Worm (Caenorhabditis elegans) whole organism, midembryonic: ENCODE data around the gene C09G12.5.

ENCODE experiments used
- T22C8.4 ChIP-seq: fragments of 200-800 bp; sonication (Bioruptor generic); IDR thresholded peaks from 2 replicates; pipeline ENCODE4 v1.3.6; 2022; ENCODE audit warnings: missing genetic modification characterization, missing compliant biosample characterization
- cog-1 ChIP-seq: sonication (generic microtip); optimal IDR thresholded peaks from 2 replicates; lab custom pipeline; 2016; ENCODE audit warnings: missing genetic modification characterization, missing compliant biosample characterization
- flt-1 ChIP-seq: fragments of 200-800 bp; sonication (Bioruptor generic); IDR thresholded peaks from 2 replicates; pipeline ENCODE4 v1.3.6; 2022; ENCODE audit warnings: missing genetic modification characterization, missing compliant biosample characterization
- klf-2 ChIP-seq: fragments of 200-800 bp; sonication (Bioruptor generic); conservative IDR thresholded peaks from 2 replicates; pipeline ENCODE4 v1.3.6; 2022; ENCODE audit warnings: missing genetic modification reagents, missing genetic modification characterization, missing compliant biosample characterization
- med-1 ChIP-seq: sonication (generic microtip); optimal IDR thresholded peaks from 2 replicates; lab custom pipeline; 2017; ENCODE audit warnings: missing genetic modification characterization, mild to moderate bottlenecking, missing compliant biosample characterization, antibody characterized with exemption, missing genetic modification reagents; ENCODE audit not compliant: insufficient read depth
- ref-1 ChIP-seq: fragments of 200-800 bp; sonication (Bioruptor generic); conservative IDR thresholded peaks from 2 replicates; pipeline ENCODE4 v1.3.6; 2022; ENCODE audit warnings: missing genetic modification reagents, missing genetic modification characterization, missing compliant biosample characterization
- tab-1 ChIP-seq: fragments of 200-800 bp; sonication (Bioruptor generic); IDR thresholded peaks from 2 replicates; pipeline ENCODE4 v1.3.6; 2022; ENCODE audit warnings: missing genetic modification characterization, missing compliant biosample characterization
- ztf-23 ChIP-seq: fragments of 200-800 bp; sonication (Bioruptor generic); IDR thresholded peaks from 2 replicates; pipeline ENCODE4 v1.3.6; 2022; ENCODE audit warnings: missing genetic modification reagents, missing genetic modification characterization, missing compliant biosample characterization
- ztf-29 ChIP-seq: fragments of 200-800 bp; sonication (Bioruptor generic); IDR thresholded peaks from 2 replicates; pipeline ENCODE4 v1.3.6; 2022; ENCODE audit warnings: missing genetic modification reagents, missing genetic modification characterization, missing compliant biosample characterization

Gene C09G12.5

DNA sequence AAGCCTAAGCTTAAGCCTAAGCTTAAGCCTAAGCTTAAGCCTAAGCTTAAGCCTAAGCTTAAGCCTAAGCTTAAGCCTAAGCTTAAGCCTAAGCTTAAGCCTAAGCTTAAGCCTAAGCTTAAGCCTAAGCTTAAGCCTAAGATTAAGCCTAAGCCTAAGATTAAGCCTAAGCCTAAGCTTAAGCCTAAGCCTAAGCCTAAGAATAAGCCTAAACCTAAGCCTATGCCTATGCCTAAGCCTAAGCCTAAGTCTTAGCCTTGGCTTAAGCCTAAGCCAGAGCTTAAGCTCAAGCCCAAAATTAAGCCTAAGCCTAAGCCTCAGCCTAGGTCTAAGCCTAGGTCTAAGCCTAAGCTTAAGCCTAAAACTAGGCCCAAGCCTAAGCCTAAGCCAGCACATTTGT lies 23.7 kb upstream of the C09G12.5 start:
- TF ChIP-seq ztf-29 (GFP tag; lab: Robert Waterston, UW), result peak; percentile 75; the same call in 1 of the 2 replicates

DNA sequence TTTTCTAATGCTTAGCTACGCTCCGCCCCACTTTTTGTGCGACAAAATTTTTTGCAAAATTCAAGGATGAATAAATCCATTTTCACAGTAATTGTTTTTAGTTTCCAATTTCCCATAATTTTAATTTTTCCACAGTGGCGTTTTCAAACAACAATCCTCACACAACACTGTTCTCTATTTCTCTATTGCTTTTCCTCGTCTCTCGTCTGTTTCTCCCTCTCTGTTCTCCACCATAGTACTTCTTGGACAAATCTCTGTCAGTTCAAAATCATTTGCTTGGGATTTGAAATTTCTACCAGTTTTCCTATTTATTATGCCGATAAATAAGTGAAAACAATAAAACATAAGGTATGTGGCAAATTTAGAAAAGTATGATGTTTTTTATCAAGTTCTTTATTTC lies 15.9 kb upstream of the C09G12.5 start, which contains the start of gene F58E2.4:
Gene F58E2.4 (plus strand): TSS at position 134 of the 400 bp plus-strand sequence.
- TF ChIP-seq med-1 (GFP tag; lab: Kevin White, UChicago) (no peak), T22C8.4 (GFP tag; lab: Robert Waterston, UW) (no peak), flt-1 (GFP tag; lab: Robert Waterston, UW) (no peak), klf-2 (GFP tag; lab: Robert Waterston, UW) (no peak), cog-1 (tag; lab: Kevin White, UChicago) (no peak), tab-1 (GFP tag; lab: Robert Waterston, UW) (no peak), ztf-23 (GFP tag; lab: Robert Waterston, UW) (no peak), ztf-29 (GFP tag; lab: Robert Waterston, UW) (no peak), ref-1 (GFP tag; lab: Robert Waterston, UW) (no peak)

DNA sequence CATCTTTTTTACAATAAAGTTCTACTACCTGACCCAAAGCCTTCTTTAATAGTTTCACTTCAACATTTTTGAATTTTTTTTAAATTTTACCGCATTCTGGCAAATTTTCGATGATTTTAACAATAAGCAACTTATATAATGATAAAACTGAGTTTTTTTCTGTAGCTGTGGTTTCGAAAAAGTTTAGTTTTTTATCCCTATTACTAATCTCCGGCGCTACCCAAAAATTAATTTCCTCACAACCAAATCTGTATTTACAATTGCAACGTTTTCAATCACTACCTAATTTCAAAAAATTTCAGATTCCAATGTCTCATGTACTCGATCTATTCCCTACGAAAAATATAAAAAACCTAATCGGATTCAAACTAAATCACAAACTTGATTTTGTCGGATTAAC lies 12.0 kb upstream of the C09G12.5 start, which contains the start of gene F58E2.3:
Gene F58E2.3 (plus strand): TSS at position 301 of the 400 bp plus-strand sequence.
- TF ChIP-seq ztf-23 (GFP tag; lab: Robert Waterston, UW) (no peak), T22C8.4 (GFP tag; lab: Robert Waterston, UW) (no peak), klf-2 (GFP tag; lab: Robert Waterston, UW) (no peak)

DNA sequence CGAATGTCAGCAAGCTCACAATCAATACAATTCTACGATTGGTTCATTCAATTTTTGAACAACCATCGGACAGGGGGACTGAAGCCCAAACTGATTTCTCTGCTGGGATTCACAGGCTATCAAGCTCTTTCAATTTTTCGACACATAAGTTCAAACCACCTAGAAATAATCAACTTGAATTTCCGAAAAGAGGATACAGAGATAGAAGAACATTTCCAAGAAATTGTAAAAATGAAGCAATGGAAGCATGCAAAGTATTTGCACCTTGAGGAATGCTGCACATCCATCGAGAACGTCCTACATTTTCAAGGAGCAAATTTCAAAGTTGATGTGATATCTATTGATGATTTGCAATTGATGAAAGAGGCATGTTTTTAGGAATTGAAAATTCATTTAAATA lies 11.4 kb upstream of the C09G12.5 start:
- TF ChIP-seq klf-2 (GFP tag; lab: Robert Waterston, UW) (no peak), ztf-29 (GFP tag; lab: Robert Waterston, UW) (no peak), med-1 (GFP tag; lab: Kevin White, UChicago) (no peak), ref-1 (GFP tag; lab: Robert Waterston, UW) (no peak), flt-1 (GFP tag; lab: Robert Waterston, UW) (no peak), T22C8.4 (GFP tag; lab: Robert Waterston, UW) (no peak), ztf-23 (GFP tag; lab: Robert Waterston, UW) (no peak), cog-1 (tag; lab: Kevin White, UChicago) (no peak), tab-1 (GFP tag; lab: Robert Waterston, UW) (no peak)

DNA sequence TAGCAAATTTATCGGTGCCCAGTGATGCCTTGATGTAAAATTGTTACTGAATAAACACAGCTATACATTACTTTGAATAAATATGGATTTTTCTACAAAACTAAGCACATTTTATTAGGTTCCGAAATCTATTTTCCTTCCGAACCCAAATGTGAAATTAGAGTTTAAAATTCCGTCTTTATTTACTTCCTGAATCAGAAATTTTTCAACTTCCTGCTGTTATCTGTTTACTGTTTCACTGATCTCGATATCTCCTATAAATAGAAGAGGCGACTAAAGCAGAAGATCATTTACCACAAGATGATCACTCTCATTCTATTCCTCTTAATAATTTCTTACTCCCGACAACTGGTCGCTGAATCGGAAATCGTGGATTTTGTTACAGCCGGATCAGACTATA lies 9.4 kb upstream of the C09G12.5 start, which contains the start of gene F58E2.2:
Gene F58E2.2 (plus strand): TSS at position 301 of the 400 bp plus-strand sequence.
- TF ChIP-seq ztf-23 (GFP tag; lab: Robert Waterston, UW), result no peak
- TF ChIP-seq klf-2 (GFP tag; lab: Robert Waterston, UW), result no peak
- TF ChIP-seq cog-1 (tag; lab: Kevin White, UChicago), result no peak
- TF ChIP-seq med-1 (GFP tag; lab: Kevin White, UChicago), result no peak
- TF ChIP-seq flt-1 (GFP tag; lab: Robert Waterston, UW), result no peak
- no peak for TF ChIP-seq ref-1 (GFP tag; lab: Robert Waterston, UW)
- no peak for TF ChIP-seq ztf-29 (GFP tag; lab: Robert Waterston, UW)
- no peak for TF ChIP-seq tab-1 (GFP tag; lab: Robert Waterston, UW)
- TF ChIP-seq T22C8.4 (GFP tag; lab: Robert Waterston, UW), result no peak

DNA sequence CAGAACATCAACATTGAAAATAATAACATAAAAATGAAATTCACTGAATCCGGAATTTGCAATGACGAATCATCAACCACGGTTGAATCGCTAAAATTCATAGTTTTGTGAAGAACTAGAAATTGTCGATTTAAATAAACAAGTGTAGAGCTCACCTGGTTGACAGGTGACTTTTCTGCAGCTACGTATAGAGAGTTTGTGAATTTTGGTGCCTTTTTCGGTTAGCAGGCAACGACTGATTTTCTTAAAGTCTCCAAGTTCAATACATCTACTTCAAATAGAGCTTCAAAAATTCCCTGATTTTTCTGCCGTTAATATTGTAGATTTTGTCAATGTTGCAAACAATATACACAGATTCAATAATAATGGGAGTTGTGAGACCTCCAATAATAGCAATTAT lies 2.0 kb upstream of the C09G12.5 start, which contains the start of gene srz-69:
Gene srz-69 (minus strand): TSS at position 101 of the 400 bp plus-strand sequence.
- TF ChIP-seq T22C8.4 (GFP tag; lab: Robert Waterston, UW) (no peak), ztf-23 (GFP tag; lab: Robert Waterston, UW) (no peak), tab-1 (GFP tag; lab: Robert Waterston, UW) (no peak), ztf-29 (GFP tag; lab: Robert Waterston, UW) (no peak), cog-1 (tag; lab: Kevin White, UChicago) (no peak), klf-2 (GFP tag; lab: Robert Waterston, UW) (no peak), med-1 (GFP tag; lab: Kevin White, UChicago) (no peak), ref-1 (GFP tag; lab: Robert Waterston, UW) (no peak)

DNA sequence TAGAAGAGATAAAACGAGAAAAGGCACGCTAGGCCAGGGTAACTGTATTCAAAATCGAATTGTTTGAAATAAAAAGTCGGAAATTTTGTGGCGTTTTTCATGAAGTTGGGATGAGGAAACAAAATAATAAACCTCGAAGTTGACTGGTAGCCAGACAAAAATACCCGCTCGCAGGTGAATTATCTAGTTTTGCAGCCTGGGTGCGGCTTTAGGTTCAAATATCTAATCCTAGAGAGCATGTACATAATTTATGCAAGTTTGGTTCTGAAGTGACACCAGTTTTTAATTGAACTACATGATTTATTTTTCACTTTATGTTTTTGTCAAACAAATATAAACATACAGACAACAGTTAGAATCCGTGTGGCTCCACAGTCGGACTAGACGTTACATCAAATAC lies 2.6 kb downstream of the C09G12.5 start, which contains the start of gene srz-37:
Gene srz-37 (minus strand): TSS at position 101 of the 400 bp plus-strand sequence.
- no peak for TF ChIP-seq ref-1 (GFP tag; lab: Robert Waterston, UW)
- TF ChIP-seq ztf-29 (GFP tag; lab: Robert Waterston, UW), result no peak

ce11 chrIV:3482195-3482959 lies 3.2 kb downstream of the C09G12.5 start, which contains the start of gene srz-82:
srz-82 (plus strand) TSS chrIV:3482895.
- TF ChIP-seq klf-2 (GFP tag; lab: Robert Waterston, UW) (no peak), ztf-23 (GFP tag; lab: Robert Waterston, UW) (0 out of 2 replicates have a peak, but pooled peaks have one; percentile 24)

DNA sequence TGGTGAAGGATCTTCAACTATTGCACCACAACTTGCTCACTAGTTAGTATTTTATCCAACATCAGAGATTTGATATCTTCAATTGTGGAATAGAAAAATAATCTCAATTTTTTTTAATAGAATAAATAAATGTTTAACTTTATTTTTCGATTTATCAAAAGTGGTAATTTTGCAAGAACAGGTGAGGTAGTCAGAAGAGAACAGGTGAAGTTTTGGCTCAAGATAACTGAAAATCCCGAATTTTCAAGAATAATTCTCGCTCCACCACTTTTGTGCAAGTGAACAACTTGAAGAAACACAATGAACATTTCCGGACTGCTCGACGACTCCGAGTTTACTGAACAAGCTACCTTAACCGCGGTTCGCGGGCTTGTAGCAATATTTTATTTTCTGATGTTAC lies 12.3 kb downstream of the C09G12.5 start, which contains the start of gene srz-78:
Gene srz-78 (plus strand): TSS at position 301 of the 400 bp plus-strand sequence.
- TF ChIP-seq T22C8.4 (GFP tag; lab: Robert Waterston, UW), result no peak
- no peak for TF ChIP-seq ztf-29 (GFP tag; lab: Robert Waterston, UW)
- TF ChIP-seq med-1 (GFP tag; lab: Kevin White, UChicago), result no peak
- no peak for TF ChIP-seq flt-1 (GFP tag; lab: Robert Waterston, UW)
- TF ChIP-seq tab-1 (GFP tag; lab: Robert Waterston, UW), result no peak
- no peak for TF ChIP-seq ztf-23 (GFP tag; lab: Robert Waterston, UW)
- no peak for TF ChIP-seq klf-2 (GFP tag; lab: Robert Waterston, UW)
- no peak for TF ChIP-seq cog-1 (tag; lab: Kevin White, UChicago)
- TF ChIP-seq ref-1 (GFP tag; lab: Robert Waterston, UW), result no peak
